Worm (Caenorhabditis elegans) whole organism, L4 larva: Measurements from ENCODE around the gene F23D12.10.

Experiments
- D1046.2 ChIP-seq: fragments of 200-800 bp; sonication (Bioruptor generic); IDR thresholded peaks from 2 replicates; pipeline ENCODE4 v1.3.6; 2022; ENCODE audit warnings: missing genetic modification characterization, missing compliant biosample characterization
- F26F4.8 ChIP-seq: fragments of 200-800 bp; sonication (Bioruptor generic); conservative IDR thresholded peaks from 2 replicates; pipeline ENCODE4 v1.3.6; 2022; ENCODE audit warnings: missing genetic modification characterization, missing compliant biosample characterization
- T20F7.1 ChIP-seq: fragments of 200-800 bp; sonication (Bioruptor generic); optimal IDR thresholded peaks from 2 replicates; lab custom pipeline; 2018; ENCODE audit warnings: mild to moderate bottlenecking, missing genetic modification characterization, missing compliant biosample characterization
- aha-1 ChIP-seq: fragments of 150-350 bp; peaks from one replicate; lab custom pipeline; 2014; ENCODE audit warnings: missing biosample characterization, missing genetic modification characterization
- ceh-20 ChIP-seq: fragments of 200-800 bp; sonication (Bioruptor generic); IDR thresholded peaks from 2 replicates; pipeline ENCODE4 v1.3.6; 2022; ENCODE audit warnings: missing genetic modification reagents, missing genetic modification characterization, missing compliant biosample characterization
- ctbp-1 ChIP-seq: fragments of 200-800 bp; sonication (Bioruptor generic); IDR thresholded peaks from 2 replicates; pipeline ENCODE4 v1.3.6; 2022; ENCODE audit warnings: missing genetic modification reagents, missing genetic modification characterization, missing compliant biosample characterization
- daf-12 ChIP-seq: fragments of 150-350 bp; optimal IDR thresholded peaks from 2 replicates; lab custom pipeline; 2014; ENCODE audit warnings: missing biosample characterization, missing genetic modification reagents, missing genetic modification characterization
- daf-16 ChIP-seq, 3 experiments: sonication (generic microtip); optimal IDR thresholded peaks; 2 replicates each; lab custom pipeline; 2016 to 2017; ENCODE audit warnings: missing genetic modification characterization in 3 of 3, missing genetic modification reagents in 3 of 3, mild to moderate bottlenecking in 2 of 3, missing compliant biosample characterization in 2 of 3, missing biosample characterization in 1 of 3, moderate library complexity in 1 of 3
- dmd-6 ChIP-seq: fragments of 200-800 bp; sonication (Bioruptor generic); IDR thresholded peaks from 2 replicates; pipeline ENCODE4 v1.3.6; 2022; ENCODE audit warnings: missing genetic modification reagents, missing genetic modification characterization, missing compliant biosample characterization
- dmd-9 ChIP-seq: fragments of 200-800 bp; sonication (Bioruptor generic); IDR thresholded peaks from 2 replicates; pipeline ENCODE4 v1.3.6; 2022; ENCODE audit warnings: missing genetic modification reagents, missing genetic modification characterization, missing compliant biosample characterization
- duxl-1 ChIP-seq: sonication (generic microtip); optimal IDR thresholded peaks from 2 replicates; lab custom pipeline; 2016; ENCODE audit warnings: mild to moderate bottlenecking, missing genetic modification characterization, moderate library complexity, missing compliant biosample characterization; ENCODE audit not compliant: poor library complexity
- gei-8 ChIP-seq: fragments of 200-800 bp; sonication (Bioruptor generic); optimal IDR thresholded peaks from 2 replicates; lab custom pipeline; 2018; ENCODE audit warnings: mild to moderate bottlenecking, missing genetic modification characterization, missing compliant biosample characterization
- hlh-30 ChIP-seq: sonication (generic microtip); optimal IDR thresholded peaks from 2 replicates; lab custom pipeline; 2017; ENCODE audit warnings: antibody characterized with exemption, mild to moderate bottlenecking, missing genetic modification characterization, missing compliant biosample characterization; ENCODE audit not compliant: insufficient read depth
- hmg-1.1 ChIP-seq: fragments of 200-800 bp; sonication (Bioruptor generic); IDR thresholded peaks from 2 replicates; pipeline ENCODE4 v1.3.6; 2022; ENCODE audit warnings: missing genetic modification reagents, missing genetic modification characterization, missing compliant biosample characterization
- lim-7 ChIP-seq: fragments of 200-800 bp; sonication (Bioruptor generic); IDR thresholded peaks from 2 replicates; pipeline ENCODE4 v1.3.6; 2022; ENCODE audit warnings: missing genetic modification characterization, missing compliant biosample characterization
- lin-13 ChIP-seq: fragments of 150-350 bp; optimal IDR thresholded peaks from 2 replicates; lab custom pipeline; 2014; ENCODE audit warnings: missing biosample characterization, missing genetic modification reagents, missing genetic modification characterization
- lin-38 ChIP-seq: fragments of 200-800 bp; sonication (Bioruptor generic); IDR thresholded peaks from 2 replicates; pipeline ENCODE4 v1.3.6; 2022; ENCODE audit warnings: missing genetic modification reagents, missing genetic modification characterization, missing compliant biosample characterization
- madf-5 ChIP-seq, 2 experiments: fragments of 200-800 bp; sonication (Bioruptor generic); IDR thresholded peaks; 2 replicates each; pipeline ENCODE4 v1.3.6; 2022; ENCODE audit warnings: missing compliant biosample characterization in 2 of 2, missing genetic modification characterization in 2 of 2
- mdt-29 ChIP-seq: fragments of 200-800 bp; sonication (Bioruptor generic); IDR thresholded peaks from 2 replicates; pipeline ENCODE4 v1.3.6; 2022; ENCODE audit warnings: missing genetic modification reagents, missing genetic modification characterization, missing compliant biosample characterization
- mxl-3 ChIP-seq: fragments of 200-800 bp; sonication (Bioruptor generic); optimal IDR thresholded peaks from 2 replicates; lab custom pipeline; 2018; ENCODE audit warnings: mild to moderate bottlenecking, missing genetic modification characterization, missing compliant biosample characterization
- nhr-102 ChIP-seq: sonication (generic microtip); optimal IDR thresholded peaks from 2 replicates; lab custom pipeline; 2016; ENCODE audit warnings: mild to moderate bottlenecking, missing genetic modification characterization, moderate library complexity, missing compliant biosample characterization
- nhr-25 ChIP-seq: sonication (generic microtip); optimal IDR thresholded peaks from 2 replicates; lab custom pipeline; 2017; ENCODE audit warnings: missing genetic modification characterization, mild to moderate bottlenecking, missing compliant biosample characterization, antibody characterized with exemption, moderate library complexity, borderline replicate concordance; ENCODE audit not compliant: insufficient read depth
- nhr-28 ChIP-seq: fragments of 150-350 bp; optimal IDR thresholded peaks from 2 replicates; lab custom pipeline; 2014; ENCODE audit warnings: missing biosample characterization, missing genetic modification characterization
- nhr-41 ChIP-seq: fragments of 200-800 bp; sonication (Bioruptor generic); IDR thresholded peaks from 2 replicates; pipeline ENCODE4 v1.3.6; 2022; ENCODE audit warnings: missing genetic modification reagents, missing genetic modification characterization, missing compliant biosample characterization
- nhr-42 ChIP-seq: fragments of 200-800 bp; sonication (Bioruptor generic); IDR thresholded peaks from 2 replicates; pipeline ENCODE4 v1.3.6; 2022; ENCODE audit warnings: missing genetic modification characterization, missing compliant biosample characterization
- nhr-48 ChIP-seq: sonication (generic microtip); optimal IDR thresholded peaks from 2 replicates; lab custom pipeline; 2016; ENCODE audit warnings: mild to moderate bottlenecking, missing genetic modification characterization, missing compliant biosample characterization
- php-3 ChIP-seq: fragments of 200-800 bp; sonication (Bioruptor generic); IDR thresholded peaks from 2 replicates; pipeline ENCODE4 v1.3.6; 2022; ENCODE audit warnings: missing genetic modification reagents, missing genetic modification characterization, missing compliant biosample characterization
- rbr-2 ChIP-seq: sonication (generic microtip); optimal IDR thresholded peaks from 2 replicates; lab custom pipeline; 2016; ENCODE audit warnings: missing genotype, missing genetic modification characterization, missing compliant biosample characterization
- saeg-2 ChIP-seq: fragments of 200-800 bp; sonication (Bioruptor generic); IDR thresholded peaks from 2 replicates; pipeline ENCODE4 v1.3.6; 2022; ENCODE audit warnings: missing genetic modification reagents, missing genetic modification characterization, missing compliant biosample characterization
- snpc-1.2 ChIP-seq: fragments of 200-800 bp; sonication (Bioruptor generic); IDR thresholded peaks from 2 replicates; pipeline ENCODE4 v1.3.6; 2022; ENCODE audit warnings: missing genetic modification reagents, missing genetic modification characterization, missing compliant biosample characterization
- spr-1 ChIP-seq: sonication (generic microtip); optimal IDR thresholded peaks from 2 replicates; lab custom pipeline; 2016; ENCODE audit warnings: mild to moderate bottlenecking, missing genetic modification characterization, missing compliant biosample characterization
- tra-1 ChIP-seq: fragments of 200-800 bp; sonication (Bioruptor generic); IDR thresholded peaks from 2 replicates; pipeline ENCODE4 v1.3.6; 2022; ENCODE audit warnings: missing genetic modification reagents, missing genetic modification characterization, missing compliant biosample characterization
- zfp-2 ChIP-seq: sonication (generic microtip); optimal IDR thresholded peaks from 2 replicates; lab custom pipeline; 2016; ENCODE audit warnings: mild to moderate bottlenecking, missing genetic modification characterization, missing compliant biosample characterization
- zfp-3 ChIP-seq: fragments of 200-800 bp; sonication (Bioruptor generic); conservative IDR thresholded peaks from 2 replicates; pipeline ENCODE4 v1.3.6; 2022; ENCODE audit warnings: missing genetic modification reagents, missing genetic modification characterization, missing compliant biosample characterization
- zip-2 ChIP-seq: fragments of 150-350 bp; optimal IDR thresholded peaks from 2 replicates; lab custom pipeline; 2014; ENCODE audit warnings: missing biosample characterization, missing genetic modification characterization

The F23D12.10 gene

ce11 chrX:14437806-14438205 is 22.3 kb upstream of the F23D12.10 start:
- TF ChIP-seq nhr-42 (0 out of 2 replicates have a peak, but pooled peaks have one; percentile 36), D1046.2 (GFP tag; lab: Robert Waterston, UW) (peak; percentile 75; the same call in 1 of the 2 replicates), nhr-41 (GFP tag; lab: Robert Waterston, UW) (peak; percentile 65; the same call in 1 of the 2 replicates), ceh-20 (GFP tag; lab: Robert Waterston, UW) (peak; percentile 18; the same call in 1 of the 2 replicates), rbr-2 (tag; lab: Kevin White, UChicago) (peak; percentile 7), daf-16 (GFP tag; optimal IDR thresholded peaks at IDR 0.05; lab: Kevin White, UChicago) (peak in 1 of 2 experiments; percentile 79), daf-16 (tag; optimal IDR thresholded peaks at IDR 0.05; lab: Kevin White, UChicago) (peak; percentile 66), zip-2 (tag; lab: Kevin White, UChicago) (peak; percentile 48), lim-7 (peak; percentile 58), T20F7.1 (peak; percentile 9), snpc-1.2 (GFP tag; lab: Robert Waterston, UW) (peak; percentile 60), mxl-3 (GFP tag; lab: Kevin White, UChicago) (peak; percentile 44), duxl-1 (peak; percentile 53), lin-13 (GFP tag; lab: Kevin White, UChicago) (peak; percentile 48), zfp-2 (tag; lab: Kevin White, UChicago) (peak; percentile 43), mdt-29 (GFP tag; lab: Robert Waterston, UW) (0 out of 2 replicates have a peak, but pooled peaks have one; percentile 71), nhr-25 (tag; lab: Kevin White, UChicago) (peak; percentile 2), gei-8 (peak; percentile 45), php-3 (peak; percentile 59; the same call in 1 of the 2 replicates), zfp-3 (GFP tag; lab: Robert Waterston, UW) (peak; percentile 49; the same call in 1 of the 2 replicates), hmg-1.1 (GFP tag; lab: Robert Waterston, UW) (peak; percentile 65), nhr-28 (tag; lab: Kevin White, UChicago) (peak; percentile 40), hlh-30 (tag; lab: Kevin White, UChicago) (peak; percentile 37), F26F4.8 (0 out of 2 replicates have a peak, but pooled peaks have one; percentile 57), saeg-2 (GFP tag; lab: Robert Waterston, UW) (0 out of 2 replicates have a peak, but pooled peaks have one; percentile 49), dmd-6 (GFP tag; lab: Robert Waterston, UW) (peak; percentile 43), nhr-102 (tag; lab: Kevin White, UChicago) (peak; percentile 71), nhr-48 (tag; lab: Kevin White, UChicago) (peak; percentile 71), spr-1 (tag; lab: Kevin White, UChicago) (peak; percentile 51), dmd-9 (GFP tag; lab: Robert Waterston, UW) (peak; percentile 62; the same call in 1 of the 2 replicates), ctbp-1 (GFP tag; lab: Robert Waterston, UW) (0 out of 2 replicates have a peak, but pooled peaks have one; percentile 46), aha-1 (tag; lab: Kevin White, UChicago) (peak; percentile 84), tra-1 (GFP tag; lab: Robert Waterston, UW) (peak; percentile 21; the same call in 1 of the 2 replicates)
- TF ChIP-seq, all 104 proteins: peak for 32; not testable (repeated sequence) for 72

ce11 chrX:14435648-14436155 is 20.2 kb upstream of the F23D12.10 start:
- TF ChIP-seq hlh-30 (tag; lab: Kevin White, UChicago) (no peak), aha-1 (tag; lab: Kevin White, UChicago) (peak; percentile 68), zfp-2 (tag; lab: Kevin White, UChicago) (no peak)
- TF ChIP-seq, all 104 proteins: peak for 1

DNA sequence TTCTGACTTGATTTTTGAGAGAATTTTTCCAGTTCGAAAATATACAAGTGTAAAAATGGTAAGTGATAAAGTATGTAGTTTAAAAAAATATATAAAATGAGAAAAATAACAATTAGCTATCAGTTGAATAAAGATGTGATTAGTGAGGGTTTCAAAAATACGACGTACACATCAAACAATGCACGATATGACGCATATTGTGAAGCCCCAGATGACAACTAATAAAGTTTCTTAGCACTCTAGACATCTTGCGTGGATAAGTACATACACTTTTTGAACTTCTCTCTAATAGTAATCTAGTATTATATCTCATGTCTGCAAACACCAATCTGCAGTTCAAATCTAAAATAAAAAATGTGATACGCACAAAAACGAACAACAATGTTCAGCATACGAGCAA is 14.9 kb upstream of the F23D12.10 start:
- no peak for TF ChIP-seq nhr-102 (tag; lab: Kevin White, UChicago)
- no peak for TF ChIP-seq daf-12
- TF ChIP-seq mdt-29 (GFP tag; lab: Robert Waterston, UW) = no peak
- peak; percentile 55 for TF ChIP-seq aha-1 (tag; lab: Kevin White, UChicago)
- no peak for TF ChIP-seq lin-38
- TF ChIP-seq madf-5 (GFP tag; IDR thresholded peaks at IDR 0.05; lab: Robert Waterston, UW) = no peak
